Fruit fly (Drosophila melanogaster) whole organism, pupa: ENCODE measurements around the gene yip7.

ENCODE experiments used
- CG10348 ChIP-seq: fragments of 200-800 bp; sonication (Bioruptor generic); IDR thresholded peaks from 2 replicates; pipeline ENCODE4 v1.3.6; 2022; ENCODE audit warnings: missing biosample characterization, missing genetic modification characterization
- CG12605 ChIP-seq: fragments of 200-800 bp; sonication (Bioruptor generic); IDR thresholded peaks from 2 replicates; pipeline ENCODE4 v1.3.6; 2022; ENCODE audit warnings: missing biosample characterization, missing genetic modification characterization
- CG14655 ChIP-seq: fragments of 200-800 bp; sonication (Bioruptor generic); optimal IDR thresholded peaks from 3 replicates; lab custom pipeline; 2017; ENCODE audit warnings: mild to moderate bottlenecking, missing biosample characterization, missing genetic modification reagents, missing genetic modification characterization
- CG15710 ChIP-seq: fragments of 200-800 bp; sonication (Bioruptor generic); optimal IDR thresholded peaks from 2 replicates; lab custom pipeline; 2018; ENCODE audit warnings: missing biosample characterization, mild to moderate bottlenecking, missing genetic modification characterization, moderate library complexity
- CG32121 ChIP-seq: fragments of 200-800 bp; sonication (Bioruptor generic); IDR thresholded peaks from 2 replicates; pipeline ENCODE4 v1.3.6; 2022; ENCODE audit warnings: missing biosample characterization, missing genetic modification characterization
- CG8159 ChIP-seq: fragments of 200-800 bp; sonication (Bioruptor generic); optimal IDR thresholded peaks from 3 replicates; lab custom pipeline; 2018; ENCODE audit warnings: missing biosample characterization, mild to moderate bottlenecking, missing genetic modification characterization, moderate library complexity
- CG8301 ChIP-seq: fragments of 200-800 bp; sonication (Bioruptor generic); optimal IDR thresholded peaks from 2 replicates; lab custom pipeline; 2018; ENCODE audit warnings: missing biosample characterization, mild to moderate bottlenecking, missing genetic modification characterization
- CG9948 ChIP-seq: fragments of 200-800 bp; sonication (Bioruptor generic); optimal IDR thresholded peaks from 2 replicates; lab custom pipeline; 2018; ENCODE audit warnings: missing biosample characterization, mild to moderate bottlenecking, missing genetic modification characterization, moderate library complexity
- D1 ChIP-seq: fragments of 200-800 bp; sonication (Bioruptor generic); optimal IDR thresholded peaks from 2 replicates; lab custom pipeline; 2018; ENCODE audit warnings: missing biosample characterization, mild to moderate bottlenecking, missing genetic modification characterization, moderate library complexity
- EcR ChIP-seq: fragments of 200-800 bp; sonication (Bioruptor generic); optimal IDR thresholded peaks from 3 replicates; lab custom pipeline; 2019; ENCODE audit warnings: missing biosample characterization, missing genetic modification characterization, mild to moderate bottlenecking, moderate library complexity, missing genetic modification reagents
- Ets98B ChIP-seq: fragments of 200-800 bp; sonication (Bioruptor generic); IDR thresholded peaks from 2 replicates; pipeline ENCODE4 v1.3.6; 2022; ENCODE audit warnings: missing biosample characterization, missing genetic modification characterization
- Pif1B ChIP-seq: fragments of 200-800 bp; sonication (Bioruptor generic); optimal IDR thresholded peaks from 3 replicates; lab custom pipeline; 2016; ENCODE audit warnings: missing biosample characterization, missing genetic modification characterization
- fd96Ca ChIP-seq: fragments of 200-800 bp; sonication (Bioruptor generic); IDR thresholded peaks from 3 replicates; pipeline ENCODE4 v1.3.6; 2022; ENCODE audit warnings: missing biosample characterization, missing genetic modification characterization
- rn ChIP-seq: fragments of 200-800 bp; sonication (Bioruptor generic); IDR thresholded peaks from 2 replicates; pipeline ENCODE4 v1.3.6; 2022; ENCODE audit warnings: missing biosample characterization, missing genetic modification characterization

DNA sequence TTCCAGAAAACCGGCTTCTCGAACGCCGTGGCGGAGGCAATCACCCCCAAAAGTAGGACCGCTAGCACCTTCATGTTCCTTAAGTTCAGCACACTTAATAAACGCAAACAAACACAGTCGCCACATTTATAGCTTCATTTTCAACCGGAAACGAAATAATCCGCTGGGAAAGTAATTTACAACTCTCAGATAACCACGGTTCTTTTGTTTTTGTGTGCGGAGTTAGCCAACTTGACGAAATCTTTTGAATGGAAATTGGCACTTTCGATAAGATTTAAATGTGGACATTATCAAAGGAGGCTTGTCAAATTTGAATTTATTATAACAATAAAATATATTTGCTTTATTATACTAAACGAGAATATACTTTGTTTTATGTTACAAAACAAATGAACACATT is 19.3 kb downstream of the yip7 start, which contains the start of gene Jon65Ai:
- TF ChIP-seq fd96Ca (GFP tag; lab: Robert Waterston, UW) (no peak), CG15710 (tag; lab: Kevin White, UChicago) (no peak), EcR (no peak), Ets98B (no peak), rn (no peak), CG8159 (tag; lab: Kevin White, UChicago) (no peak), Pif1B (no peak), D1 (tag; lab: Kevin White, UChicago) (no peak), CG9948 (tag; lab: Kevin White, UChicago) (no peak), CG8301 (no peak), CG10348 (no peak), CG32121 (GFP tag; lab: Robert Waterston, UW) (no peak), CG12605 (GFP tag; lab: Robert Waterston, UW) (no peak), CG14655 (no peak)
